Fruit fly (Drosophila melanogaster): ENCODE data around the gene Ptp99A.
A peak's percentile ranks its signal among the peaks of the same experiment; 100 is the strongest.

Ptp99A gene

dm6 chr3R:29526565-29526964, 149.1 kb downstream of the Ptp99A start:
- no peak for TF ChIP-seq CG6792 (GFP tag; optimal IDR thresholded peaks at IDR 0.05)
- TF ChIP-seq lz (GFP tag; optimal IDR thresholded peaks at IDR 0.05) = no peak
- no peak for TF ChIP-seq CG3919 (GFP tag; optimal IDR thresholded peaks at IDR 0.05)
- TF ChIP-seq net (GFP tag; optimal IDR thresholded peaks at IDR 0.05) = no peak
- no peak for TF ChIP-seq CG34406 (GFP tag; optimal IDR thresholded peaks at IDR 0.05)
- no peak for TF ChIP-seq eg (GFP tag; IDR thresholded peaks at IDR 0.05)
- TF ChIP-seq CG4318 (GFP tag; optimal IDR thresholded peaks at IDR 0.05) = no peak
- peak; percentile 22 for TF ChIP-seq dsx (GFP tag; optimal IDR thresholded peaks at IDR 0.05; ENCODE audit: poor library complexity, severe bottlenecking)
- TF ChIP-seq Met (GFP tag; optimal IDR thresholded peaks at IDR 0.05) = no peak
